Worm (Caenorhabditis elegans): ENCODE data around the gene attf-4.

Gene attf-4

ce11 chrIII:6080263-6080662, at the start of gene attf-4:
Gene attf-4 (plus strand): TSS chrIII:6080563.
- TF ChIP-seq unc-62 (GFP tag; optimal IDR thresholded peaks at IDR 0.05) = no peak

ce11 chrIII:6039370-6039769, 41.0 kb upstream of the attf-4 start, which contains the start of gene ift-139:
Gene ift-139 (minus strand): TSS chrIII:6039470.
- TF ChIP-seq unc-62 (GFP tag; optimal IDR thresholded peaks at IDR 0.05) = no peak

- no peak for TF ChIP-seq unc-62 (GFP tag; optimal IDR thresholded peaks at IDR 0.05)
Observed at ce11 chrIII:6046881-6047280, 33.5 kb upstream of the attf-4 start, which contains the start of gene tbx-11. Gene tbx-11 (minus strand): TSS chrIII:6046981.

DNA sequence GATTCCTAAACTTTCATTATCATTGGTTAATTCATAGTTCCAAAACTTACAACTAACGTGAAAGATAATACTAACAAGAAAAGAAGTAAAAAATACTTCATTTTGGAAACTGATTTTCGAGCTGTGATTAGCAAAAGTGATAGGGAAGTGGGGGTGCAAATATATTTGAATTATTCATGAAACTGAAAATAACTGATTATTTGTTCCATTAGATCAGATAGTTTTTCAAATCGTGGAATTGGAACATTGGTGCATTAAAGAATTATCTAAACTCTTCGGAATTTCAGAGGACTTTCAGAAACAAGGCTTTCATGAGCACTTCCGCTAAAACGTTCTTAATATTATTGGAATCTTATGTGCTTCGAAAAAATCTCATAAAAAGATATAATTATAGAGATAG, 24.7 kb upstream of the attf-4 start, which contains the start of gene F40H6.5:
Gene F40H6.5 (minus strand): TSS at position 101 of the 400 bp plus-strand sequence.
- no peak for TF ChIP-seq unc-62 (GFP tag; optimal IDR thresholded peaks at IDR 0.05)

ce11 chrIII:6056179-6056578, 24.2 kb upstream of the attf-4 start:
- no peak for TF ChIP-seq unc-62 (GFP tag; optimal IDR thresholded peaks at IDR 0.05)

- TF ChIP-seq unc-62 (GFP tag; optimal IDR thresholded peaks at IDR 0.05) = no peak
Observed at ce11 chrIII:6056770-6057169, 23.6 kb upstream of the attf-4 start, which contains the start of gene clc-10. Gene clc-10 (plus strand): TSS chrIII:6057070.

ce11 chrIII:6067557-6067956, 12.8 kb upstream of the attf-4 start, which contains the start of gene mapk-15:
Gene mapk-15 (plus strand): TSS chrIII:6067857.
- no peak for TF ChIP-seq unc-62 (GFP tag; optimal IDR thresholded peaks at IDR 0.05)

ce11 chrIII:6072937-6073336, 7.4 kb upstream of the attf-4 start:
- no peak for TF ChIP-seq unc-62 (GFP tag; optimal IDR thresholded peaks at IDR 0.05)

- TF ChIP-seq unc-62 (GFP tag; optimal IDR thresholded peaks at IDR 0.05) = no peak
Observed at ce11 chrIII:6073673-6074331, 6.6 kb upstream of the attf-4 start.

DNA sequence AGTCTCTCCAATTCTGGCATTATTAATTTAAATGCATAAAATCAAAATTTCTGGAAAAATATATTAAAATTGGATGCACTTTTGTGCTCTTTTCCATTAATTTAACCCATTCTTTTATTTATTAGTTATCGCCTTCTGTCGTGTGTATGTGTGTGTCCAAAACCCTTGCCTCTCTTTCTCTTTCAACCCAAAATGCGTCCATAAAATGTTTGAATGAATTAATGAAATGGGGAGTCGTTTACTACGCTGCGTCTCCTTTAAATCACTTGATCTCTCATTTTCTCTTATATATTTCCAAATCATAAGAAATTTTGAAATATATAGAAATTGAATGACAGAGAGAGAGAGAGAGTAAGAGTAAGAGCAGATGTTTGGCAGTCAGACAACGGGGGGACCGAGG, 2.4 kb upstream of the attf-4 start:
- TF ChIP-seq unc-62 (GFP tag; optimal IDR thresholded peaks at IDR 0.05) = no peak

DNA sequence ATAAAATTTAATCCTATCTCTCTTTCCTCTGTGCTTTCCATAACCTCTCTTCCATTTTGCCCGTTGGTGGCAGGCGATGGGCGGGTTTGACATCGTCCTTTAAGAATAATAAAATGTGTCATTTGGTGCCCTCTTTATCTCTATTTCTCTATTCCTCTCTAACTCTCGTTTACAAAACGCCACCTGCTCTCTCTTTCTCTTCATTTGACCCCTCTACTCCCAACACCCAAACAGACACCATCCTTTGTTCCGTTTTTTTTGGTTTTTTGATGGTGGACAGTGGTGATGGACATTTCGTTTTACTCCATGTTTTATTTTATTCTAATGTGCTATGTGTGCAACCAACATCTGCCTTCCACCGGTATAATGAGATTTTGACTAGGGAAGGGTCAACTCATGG, 1.4 kb upstream of the attf-4 start:
- no peak for TF ChIP-seq unc-62 (GFP tag; optimal IDR thresholded peaks at IDR 0.05)

- no peak for TF ChIP-seq unc-62 (GFP tag; optimal IDR thresholded peaks at IDR 0.05)
Observed at ce11 chrIII:6085311-6085710, 4.9 kb downstream of the attf-4 start.

ce11 chrIII:6087705-6088359, 7.5 kb downstream of the attf-4 start, which contains the start of gene wht-1:
Gene wht-1 (minus strand): TSS chrIII:6087755.
- no peak for TF ChIP-seq unc-62 (GFP tag; optimal IDR thresholded peaks at IDR 0.05)

ce11 chrIII:6095654-6096053, 15.3 kb downstream of the attf-4 start:
- no peak for TF ChIP-seq unc-62 (GFP tag; optimal IDR thresholded peaks at IDR 0.05)

ce11 chrIII:6102762-6103161, 22.4 kb downstream of the attf-4 start, which contains the start of gene C05D10.4:
Gene C05D10.4 (minus strand): TSS chrIII:6102862.
- TF ChIP-seq unc-62 (GFP tag; optimal IDR thresholded peaks at IDR 0.05) = no peak

DNA sequence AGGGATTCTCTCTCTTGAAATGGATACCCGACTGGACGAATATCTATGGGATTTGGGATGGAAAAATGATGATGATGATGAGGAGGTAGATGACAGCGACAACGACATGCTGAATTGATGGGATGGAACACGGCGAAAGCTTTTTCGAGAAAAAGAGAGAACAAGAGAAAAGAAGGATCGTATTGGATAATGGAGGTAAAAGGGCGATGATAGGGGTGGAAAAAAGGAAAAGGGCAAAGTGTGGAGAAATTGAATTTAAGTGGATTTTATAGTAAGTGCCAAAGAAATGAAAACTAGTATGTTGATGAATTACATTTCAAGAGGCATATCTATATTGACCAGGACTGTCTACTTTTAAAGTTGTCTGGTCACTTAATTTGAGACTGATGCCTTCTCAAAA, 25.5 kb downstream of the attf-4 start:
- TF ChIP-seq unc-62 (GFP tag; optimal IDR thresholded peaks at IDR 0.05) = no peak

- no peak for TF ChIP-seq unc-62 (GFP tag; optimal IDR thresholded peaks at IDR 0.05)
Observed at ce11 chrIII:6110187-6110586, 29.8 kb downstream of the attf-4 start.
